Worm (Caenorhabditis elegans) whole organism, L1 larva: ENCODE measurements around the gene D1025.1.

Source experiments
- egl-27 ChIP-seq, 2 experiments: fragments of 150-350 bp in 1 of 2; sonication (generic microtip); optimal IDR thresholded peaks; 3 replicates each; lab custom pipeline; 2017 to 2018; ENCODE audit warnings: missing biosample characterization in 2 of 2, missing genetic modification characterization in 2 of 2, missing genetic modification reagents in 2 of 2
- mef-2 ChIP-seq: fragments of 150-350 bp; optimal IDR thresholded peaks from 2 replicates; lab custom pipeline; 2014; ENCODE audit warnings: missing biosample characterization, missing genetic modification characterization
- mep-1 ChIP-seq: fragments of 150-350 bp; optimal IDR thresholded peaks from 2 replicates; lab custom pipeline; 2014; ENCODE audit warnings: missing biosample characterization, missing genetic modification characterization
- snpc-4 ChIP-seq: fragments of 150-350 bp; optimal IDR thresholded peaks from 2 replicates; lab custom pipeline; 2014; ENCODE audit warnings: missing biosample characterization, missing genetic modification characterization
- sox-4 ChIP-seq: sonication (generic microtip); optimal IDR thresholded peaks from 2 replicates; lab custom pipeline; 2016; ENCODE audit warnings: missing genetic modification characterization, missing compliant biosample characterization

- TF ChIP-seq egl-27 (tag; optimal IDR thresholded peaks at IDR 0.05; lab: Kevin White, UChicago) (no peak), mef-2 (tag; lab: Kevin White, UChicago) (no peak), mep-1 (tag; lab: Kevin White, UChicago) (peak; percentile 75), snpc-4 (peak; percentile 89), sox-4 (tag; lab: Kevin White, UChicago) (peak; percentile 42)
Measured at ce11 chrX:14480248-14480647, 40.3 kb upstream of the D1025.1 start, which contains the start of gene gfi-3.
